Fruit fly (Drosophila melanogaster) whole organism, pupa: ENCODE measurements around the gene mei-38.

Source experiments
- CG13204 ChIP-seq: fragments of 200-800 bp; sonication (Bioruptor generic); optimal IDR thresholded peaks from 2 replicates; lab custom pipeline; 2018; ENCODE audit warnings: missing biosample characterization, mild to moderate bottlenecking, missing genetic modification characterization, moderate library complexity
- CG14655 ChIP-seq: fragments of 200-800 bp; sonication (Bioruptor generic); optimal IDR thresholded peaks from 3 replicates; lab custom pipeline; 2017; ENCODE audit warnings: mild to moderate bottlenecking, missing biosample characterization, missing genetic modification reagents, missing genetic modification characterization
- CG32121 ChIP-seq: fragments of 200-800 bp; sonication (Bioruptor generic); IDR thresholded peaks from 2 replicates; pipeline ENCODE4 v1.3.6; 2022; ENCODE audit warnings: missing biosample characterization, missing genetic modification characterization
- CG4496 ChIP-seq: fragments of 200-800 bp; sonication (Bioruptor generic); IDR thresholded peaks from 3 replicates; pipeline ENCODE4 v1.3.6; 2022; ENCODE audit warnings: missing biosample characterization, missing genetic modification characterization
- CG8159 ChIP-seq: fragments of 200-800 bp; sonication (Bioruptor generic); optimal IDR thresholded peaks from 3 replicates; lab custom pipeline; 2018; ENCODE audit warnings: missing biosample characterization, mild to moderate bottlenecking, missing genetic modification characterization, moderate library complexity
- CG8301 ChIP-seq: fragments of 200-800 bp; sonication (Bioruptor generic); optimal IDR thresholded peaks from 2 replicates; lab custom pipeline; 2018; ENCODE audit warnings: missing biosample characterization, mild to moderate bottlenecking, missing genetic modification characterization
- D1 ChIP-seq: fragments of 200-800 bp; sonication (Bioruptor generic); optimal IDR thresholded peaks from 2 replicates; lab custom pipeline; 2018; ENCODE audit warnings: missing biosample characterization, mild to moderate bottlenecking, missing genetic modification characterization, moderate library complexity
- EcR ChIP-seq: fragments of 200-800 bp; sonication (Bioruptor generic); optimal IDR thresholded peaks from 3 replicates; lab custom pipeline; 2019; ENCODE audit warnings: missing biosample characterization, missing genetic modification characterization, mild to moderate bottlenecking, moderate library complexity, missing genetic modification reagents
- Pif1A ChIP-seq: fragments of 200-800 bp; sonication (Bioruptor generic); optimal IDR thresholded peaks from 3 replicates; lab custom pipeline; 2016; ENCODE audit warnings: missing biosample characterization, missing genetic modification characterization
- Pif1B ChIP-seq: fragments of 200-800 bp; sonication (Bioruptor generic); optimal IDR thresholded peaks from 3 replicates; lab custom pipeline; 2016; ENCODE audit warnings: missing biosample characterization, missing genetic modification characterization
- Snoo ChIP-seq: fragments of 200-800 bp; sonication (Bioruptor generic); optimal IDR thresholded peaks from 3 replicates; lab custom pipeline; 2017; ENCODE audit warnings: missing biosample characterization, mild to moderate bottlenecking, missing genetic modification characterization, inconsistent platforms
- fd96Ca ChIP-seq: fragments of 200-800 bp; sonication (Bioruptor generic); IDR thresholded peaks from 3 replicates; pipeline ENCODE4 v1.3.6; 2022; ENCODE audit warnings: missing biosample characterization, missing genetic modification characterization

dm6 chrX:1454837-1455236 is 22.0 kb upstream of the mei-38 start:
- TF ChIP-seq fd96Ca (GFP tag; lab: Robert Waterston, UW) (no peak), EcR (GFP tag; lab: Kevin White, UChicago) (no peak), CG14655 (GFP tag; lab: Kevin White, UChicago) (no peak), CG13204 (no peak), CG8159 (tag; lab: Kevin White, UChicago) (no peak), Snoo (tag; lab: Kevin White, UChicago) (no peak), CG8301 (tag; lab: Kevin White, UChicago) (no peak), D1 (tag; lab: Kevin White, UChicago) (no peak), Pif1B (no peak), Pif1A (GFP tag; lab: Kevin White, UChicago) (no peak), CG32121 (GFP tag; lab: Robert Waterston, UW) (no peak), CG4496 (GFP tag; lab: Robert Waterston, UW) (no peak)
